Fruit fly (Drosophila melanogaster) whole organism, adult: Measurements from ENCODE around the gene gammaSnap2.

Experiments
- CG11617 ChIP-seq: fragments of 200-800 bp; sonication (Bioruptor generic); optimal IDR thresholded peaks from 2 replicates; lab custom pipeline; 2017; ENCODE audit warnings: mild to moderate bottlenecking, missing biosample characterization, missing genetic modification reagents, missing genetic modification characterization
- CG14711 ChIP-seq: fragments of 200-800 bp; sonication (Bioruptor generic); optimal IDR thresholded peaks from 2 replicates; lab custom pipeline; 2018; ENCODE audit warnings: missing biosample characterization, mild to moderate bottlenecking, missing genetic modification characterization, moderate library complexity
- CG33017 ChIP-seq: fragments of 200-800 bp; sonication (Bioruptor generic); optimal IDR thresholded peaks from 2 replicates; lab custom pipeline; 2018; ENCODE audit warnings: missing biosample characterization, mild to moderate bottlenecking, missing genetic modification characterization, moderate library complexity
- CG7101 ChIP-seq: fragments of 200-800 bp; sonication (Bioruptor generic); optimal IDR thresholded peaks from 2 replicates; lab custom pipeline; 2018; ENCODE audit warnings: missing biosample characterization, mild to moderate bottlenecking, missing genetic modification characterization, moderate library complexity
- Hr96 ChIP-seq: fragments of 200-800 bp; sonication (Bioruptor generic); optimal IDR thresholded peaks from 2 replicates; lab custom pipeline; 2016; ENCODE audit warnings: missing biosample characterization, missing genetic modification characterization
- kay ChIP-seq: fragments of 200-800 bp; sonication (Bioruptor generic); peaks from one replicate; lab custom pipeline; 2016; ENCODE audit warnings: missing biosample characterization, missing genetic modification characterization, borderline replicate concordance
- tj ChIP-seq: fragments of 200-800 bp; sonication (Bioruptor generic); optimal IDR thresholded peaks from 3 replicates; lab custom pipeline; 2017; ENCODE audit warnings: missing biosample characterization, mild to moderate bottlenecking, missing genetic modification characterization, moderate library complexity
- toe ChIP-seq: fragments of 200-800 bp; sonication (Bioruptor generic); optimal IDR thresholded peaks from 2 replicates; lab custom pipeline; 2016; ENCODE audit warnings: missing biosample characterization, missing genetic modification characterization

DNA sequence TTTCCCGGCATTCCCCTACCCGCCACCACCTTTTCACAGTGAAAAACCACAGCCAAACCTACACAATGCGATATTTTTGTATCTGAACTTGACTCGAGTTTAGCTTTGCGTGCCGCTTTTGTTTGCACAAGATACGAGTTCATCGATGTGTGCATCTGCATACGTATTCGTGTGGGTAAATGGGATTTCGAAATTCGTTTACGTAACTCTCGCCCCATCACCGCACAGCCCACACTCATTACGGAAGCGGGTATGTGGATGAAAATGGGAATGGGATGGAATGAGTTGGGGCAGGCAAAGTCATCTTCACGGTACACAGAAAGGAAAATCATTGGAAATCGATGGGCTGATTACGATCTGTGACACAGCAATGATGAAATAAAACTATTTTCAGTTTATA is 35.0 kb downstream of the gammaSnap2 start:
- TF ChIP-seq tj (GFP tag; lab: Kevin White, UChicago) (no peak), kay (GFP tag; lab: Kevin White, UChicago) (no peak), CG11617 (GFP tag; lab: Kevin White, UChicago) (no peak), CG14711 (tag; lab: Kevin White, UChicago) (no peak), CG7101 (no peak), toe (GFP tag; lab: Kevin White, UChicago) (peak; percentile 43), Hr96 (GFP tag; lab: Kevin White, UChicago) (no peak), CG33017 (tag; lab: Kevin White, UChicago) (no peak)
